Fruit fly (Drosophila melanogaster) whole organism, prepupa: ENCODE measurements around the gene Fdx2.

ENCODE experiments used
- Blimp-1 ChIP-seq: fragments of 200-800 bp; sonication (Bioruptor generic); optimal IDR thresholded peaks from 3 replicates; lab custom pipeline; 2017; ENCODE audit warnings: missing biosample characterization, missing genetic modification characterization, mild to moderate bottlenecking, moderate library complexity, missing genetic modification reagents
- CG11294 ChIP-seq: fragments of 200-800 bp; sonication (Bioruptor generic); IDR thresholded peaks from 2 replicates; pipeline ENCODE4 v1.3.6; 2022; ENCODE audit warnings: missing biosample characterization, missing genetic modification characterization
- CG11762 ChIP-seq: fragments of 200-800 bp; sonication (Bioruptor generic); optimal IDR thresholded peaks from 3 replicates; lab custom pipeline; 2016; ENCODE audit warnings: missing biosample characterization, missing genetic modification characterization; ENCODE audit not compliant: insufficient read depth
- CG15336 ChIP-seq: fragments of 200-800 bp; sonication (Bioruptor generic); IDR thresholded peaks from 2 replicates; pipeline ENCODE4 v1.3.6; 2022; ENCODE audit warnings: missing biosample characterization, missing genetic modification characterization
- CG31627 ChIP-seq: fragments of 200-800 bp; sonication (Bioruptor generic); optimal IDR thresholded peaks from 3 replicates; lab custom pipeline; 2016; ENCODE audit warnings: missing biosample characterization, missing genetic modification characterization
- CG34406 ChIP-seq: fragments of 200-800 bp; sonication (Bioruptor generic); optimal IDR thresholded peaks from 3 replicates; lab custom pipeline; 2016; ENCODE audit warnings: missing biosample characterization, missing genetic modification characterization
- CG4318 ChIP-seq: fragments of 200-800 bp; sonication (Bioruptor generic); optimal IDR thresholded peaks from 3 replicates; lab custom pipeline; 2017; ENCODE audit warnings: missing biosample characterization, mild to moderate bottlenecking, missing genetic modification characterization
- CG6276 ChIP-seq: fragments of 200-800 bp; sonication (Bioruptor generic); optimal IDR thresholded peaks from 2 replicates; lab custom pipeline; 2017; ENCODE audit warnings: missing biosample characterization, mild to moderate bottlenecking, missing genetic modification characterization
- CG6854 ChIP-seq: fragments of 200-800 bp; sonication (Bioruptor generic); optimal IDR thresholded peaks from 2 replicates; lab custom pipeline; 2017; ENCODE audit warnings: missing biosample characterization, mild to moderate bottlenecking, missing genetic modification characterization
- CG7368 ChIP-seq: fragments of 200-800 bp; sonication (Bioruptor generic); optimal IDR thresholded peaks from 3 replicates; lab custom pipeline; 2016; ENCODE audit warnings: missing biosample characterization, missing genetic modification characterization
- CG8119 ChIP-seq: fragments of 200-800 bp; sonication (Bioruptor generic); IDR thresholded peaks from 3 replicates; pipeline ENCODE4 v1.3.6; 2022; ENCODE audit warnings: missing biosample characterization, missing genetic modification characterization
- Eip78C ChIP-seq: fragments of 200-800 bp; sonication (Bioruptor generic); peaks from one replicate; lab custom pipeline; 2016; ENCODE audit warnings: missing biosample characterization, missing genetic modification characterization
- Eip93F ChIP-seq: fragments of 200-800 bp; sonication (Bioruptor generic); optimal IDR thresholded peaks from 2 replicates; lab custom pipeline; 2016; ENCODE audit warnings: missing biosample characterization, mild to moderate bottlenecking, missing genetic modification characterization
- Hr4 ChIP-seq: fragments of 200-800 bp; sonication (Bioruptor generic); optimal IDR thresholded peaks from 3 replicates; lab custom pipeline; 2016; ENCODE audit warnings: missing biosample characterization, missing genetic modification characterization
- OdsH ChIP-seq: fragments of 200-800 bp; sonication (Bioruptor generic); optimal IDR thresholded peaks from 3 replicates; lab custom pipeline; 2016; ENCODE audit warnings: missing biosample characterization, missing genetic modification characterization
- Sox14 ChIP-seq: fragments of 200-800 bp; sonication (Bioruptor generic); optimal IDR thresholded peaks from 3 replicates; lab custom pipeline; 2016; ENCODE audit warnings: missing biosample characterization, missing genetic modification characterization
- achi ChIP-seq: fragments of 200-800 bp; sonication (Bioruptor generic); optimal IDR thresholded peaks from 3 replicates; lab custom pipeline; 2016; ENCODE audit warnings: missing biosample characterization, missing genetic modification characterization
- dsx ChIP-seq: fragments of 200-800 bp; optimal IDR thresholded peaks from 3 replicates; lab custom pipeline; 2019; ENCODE audit warnings: missing biosample characterization, mild to moderate bottlenecking, missing genetic modification characterization, moderate library complexity; ENCODE audit not compliant: poor library complexity, severe bottlenecking
- eg ChIP-seq: fragments of 200-800 bp; sonication (Bioruptor generic); IDR thresholded peaks from 3 replicates; pipeline ENCODE4 v1.3.6; 2022; ENCODE audit warnings: missing biosample characterization, missing genetic modification characterization
- esn ChIP-seq: fragments of 200-800 bp; sonication (Bioruptor generic); optimal IDR thresholded peaks from 2 replicates; lab custom pipeline; 2016; ENCODE audit warnings: missing biosample characterization, mild to moderate bottlenecking, missing genetic modification characterization, moderate library complexity
- fd59A ChIP-seq: fragments of 200-800 bp; sonication (Bioruptor generic); optimal IDR thresholded peaks from 2 replicates; lab custom pipeline; 2017; ENCODE audit warnings: missing biosample characterization, mild to moderate bottlenecking, missing genetic modification characterization, missing genetic modification reagents
- fkh ChIP-seq: fragments of 200-800 bp; sonication (Bioruptor generic); optimal IDR thresholded peaks from 3 replicates; lab custom pipeline; 2017; ENCODE audit warnings: missing biosample characterization, mild to moderate bottlenecking, missing genetic modification characterization, moderate library complexity
- salr ChIP-seq, 2 experiments: fragments of 200-800 bp; sonication (Bioruptor generic); optimal IDR thresholded peaks; 3 replicates each; lab custom pipeline; 2016 to 2018; ENCODE audit warnings: missing biosample characterization in 2 of 2, missing genetic modification characterization in 2 of 2, mild to moderate bottlenecking in 1 of 2
- spab ChIP-seq: fragments of 200-800 bp; sonication (Bioruptor generic); optimal IDR thresholded peaks from 2 replicates; lab custom pipeline; 2017; ENCODE audit warnings: missing biosample characterization, mild to moderate bottlenecking, missing genetic modification characterization, missing genetic modification reagents
- svp ChIP-seq: fragments of 200-800 bp; sonication (Bioruptor generic); peaks from one replicate; lab custom pipeline; 2016; ENCODE audit warnings: missing biosample characterization, missing genetic modification characterization
- vri ChIP-seq: fragments of 200-800 bp; sonication (Bioruptor generic); optimal IDR thresholded peaks from 3 replicates; lab custom pipeline; 2016; ENCODE audit warnings: missing biosample characterization, mild to moderate bottlenecking, missing genetic modification characterization

The Fdx2 gene

DNA sequence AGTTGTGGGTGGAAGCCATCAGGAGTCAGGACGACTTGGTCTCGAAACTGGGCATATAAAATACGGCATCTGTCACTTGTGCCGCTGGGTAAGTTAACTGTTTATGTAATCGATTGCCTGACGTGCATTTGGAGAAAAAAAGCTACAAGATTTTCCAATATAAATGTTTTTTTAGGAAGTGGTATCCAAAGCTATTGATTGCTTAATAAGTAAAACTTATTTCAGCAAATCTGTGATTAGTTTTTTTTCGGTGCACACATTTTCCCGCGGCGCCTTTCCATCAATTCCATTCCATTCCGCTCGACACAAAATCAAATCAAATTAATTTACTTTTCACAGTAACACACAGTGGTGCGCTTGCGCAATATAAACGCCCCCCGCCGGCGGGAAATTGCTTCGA, 47.2 kb downstream of the Fdx2 start:
- TF ChIP-seq Blimp-1 (GFP tag; lab: Kevin White, UChicago) (no peak), Eip78C (GFP tag; lab: Kevin White, UChicago) (peak; percentile 45), eg (GFP tag; lab: Robert Waterston, UW) (peak; percentile 65), salr (GFP tag; optimal IDR thresholded peaks at IDR 0.05; lab: Kevin White, UChicago) (no peak), CG6276 (GFP tag; lab: Kevin White, UChicago) (peak; percentile 16), Hr4 (GFP tag; lab: Kevin White, UChicago) (peak; percentile 20), CG8119 (0 out of 3 replicates have a peak, but pooled peaks have one; percentile 27)

DNA sequence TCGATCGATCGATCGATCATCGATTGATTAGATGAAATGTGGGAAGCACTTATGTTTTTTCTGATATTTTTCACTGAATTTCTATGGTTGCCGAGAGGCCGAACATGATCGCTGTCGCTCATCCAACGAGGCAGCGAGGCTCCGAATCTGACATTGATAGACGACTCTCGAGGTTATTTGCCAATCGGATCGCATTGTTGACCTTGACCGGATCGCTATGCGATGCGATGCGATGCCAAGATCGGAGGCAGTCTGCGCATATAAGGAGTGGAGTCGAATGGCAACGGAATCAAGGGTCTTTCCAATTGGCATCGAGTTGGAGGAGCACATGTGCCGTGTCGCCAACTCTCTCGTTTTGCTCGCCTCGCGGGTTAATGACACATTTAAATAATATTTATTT, 47.9 kb downstream of the Fdx2 start:
- TF ChIP-seq OdsH (GFP tag; lab: Kevin White, UChicago) (no peak), fd59A (GFP tag; lab: Kevin White, UChicago) (no peak), CG6276 (GFP tag; lab: Kevin White, UChicago) (no peak), Eip78C (GFP tag; lab: Kevin White, UChicago) (peak; percentile 8), CG11294 (GFP tag; lab: Robert Waterston, UW) (no peak), CG31627 (GFP tag; lab: Kevin White, UChicago) (no peak), Sox14 (no peak), fkh (GFP tag; lab: Kevin White, UChicago) (no peak), CG11762 (no peak), esn (GFP tag; lab: Kevin White, UChicago) (no peak), CG4318 (GFP tag; lab: Kevin White, UChicago) (no peak), spab (GFP tag; lab: Kevin White, UChicago) (no peak), CG15336 (GFP tag; lab: Robert Waterston, UW) (no peak), svp (GFP tag; lab: Kevin White, UChicago) (peak; percentile 91)

DNA sequence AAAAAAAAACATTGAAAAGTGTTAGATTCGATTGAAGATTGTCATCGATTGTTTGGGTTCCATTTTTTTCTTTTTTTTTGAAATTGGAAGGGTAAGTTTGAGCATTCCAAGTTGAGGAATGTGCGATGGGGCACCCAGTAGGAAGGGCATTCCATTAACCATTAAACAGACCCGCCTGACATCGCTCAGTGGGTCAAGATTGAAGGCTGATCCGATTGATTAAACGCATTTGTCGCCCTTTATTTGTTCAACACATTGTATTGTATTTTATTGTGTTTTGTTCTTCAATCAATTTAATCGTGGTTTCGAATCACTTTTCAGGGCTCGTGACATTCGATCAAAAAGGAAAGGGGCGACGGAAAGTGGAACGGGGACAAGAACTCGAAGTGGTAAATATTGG, 48.8 kb downstream of the Fdx2 start:
- TF ChIP-seq CG7368 (GFP tag; lab: Kevin White, UChicago), result no peak
- no peak for TF ChIP-seq CG11294 (GFP tag; lab: Robert Waterston, UW)
- TF ChIP-seq svp (GFP tag; lab: Kevin White, UChicago), result peak; percentile 82
- TF ChIP-seq dsx (GFP tag; lab: Kevin White, UChicago), result peak; percentile 59
- no peak for TF ChIP-seq OdsH (GFP tag; lab: Kevin White, UChicago)
- no peak for TF ChIP-seq achi (GFP tag; lab: Kevin White, UChicago)
- TF ChIP-seq CG34406, result no peak
- TF ChIP-seq CG6854 (GFP tag; lab: Kevin White, UChicago), result no peak
- no peak for TF ChIP-seq Eip93F (GFP tag; lab: Kevin White, UChicago)
- no peak for TF ChIP-seq vri (GFP tag; lab: Kevin White, UChicago)
